Worm (Caenorhabditis elegans) whole organism, L1 larva: Measurements from ENCODE around the gene penr-1.

Source experiments
- hlh-4 ChIP-seq: sonication (generic microtip); optimal IDR thresholded peaks from 2 replicates; lab custom pipeline; 2016; ENCODE audit warnings: mild to moderate bottlenecking, missing genetic modification characterization, missing compliant biosample characterization
- nhr-11 ChIP-seq: fragments of 150-350 bp; optimal IDR thresholded peaks from 2 replicates; lab custom pipeline; 2014; ENCODE audit warnings: missing biosample characterization, missing genetic modification characterization

DNA sequence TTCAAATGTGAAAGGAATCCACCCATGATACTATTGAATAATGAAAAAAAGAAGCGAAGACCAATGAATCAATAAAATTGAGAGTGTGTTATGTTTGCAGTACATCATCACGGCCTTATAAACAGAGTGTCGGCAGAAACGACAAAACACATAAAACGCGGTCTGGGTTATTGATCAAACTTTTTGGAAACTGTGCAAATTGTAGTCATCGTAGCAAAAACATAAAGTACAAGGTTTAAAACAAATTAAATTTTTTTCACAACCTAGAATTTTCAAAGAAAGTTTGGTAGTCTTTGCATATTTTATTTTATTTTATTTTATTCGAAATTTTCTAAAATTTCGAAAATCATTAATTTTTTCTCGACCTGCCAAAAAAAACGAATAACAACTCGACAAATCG is 26.2 kb upstream of the penr-1 start, which contains the start of gene cest-35.1:
- TF ChIP-seq hlh-4 (tag; lab: Kevin White, UChicago) (no peak), nhr-11 (tag; lab: Kevin White, UChicago) (no peak)
